Fruit fly (Drosophila melanogaster): ENCODE data around the gene CG8945.
A peak's percentile ranks its signal among the peaks of the same experiment; 100 is the strongest.

Gene CG8945

dm6 chrX:17125017-17125821 is 37.7 kb upstream of the CG8945 start (continued):
- TF ChIP-seq CG30403 (GFP tag; optimal IDR thresholded peaks at IDR 0.05), result peak; percentile 32
- peak; percentile 78 for TF ChIP-seq ewg (GFP tag; optimal IDR thresholded peaks at IDR 0.05)
- no peak for TF ChIP-seq gfzf (GFP tag; optimal IDR thresholded peaks at IDR 0.05)
- 0 out of 2 replicates have a peak, but pooled peaks have one; percentile 40 for TF ChIP-seq crol (GFP tag; IDR thresholded peaks at IDR 0.05)
- peak; percentile 87 for TF ChIP-seq unc-4 (GFP tag; IDR thresholded peaks at IDR 0.05; ENCODE audit: partially characterized antibody)
- peak; percentile 32 for TF ChIP-seq az2 (GFP tag; optimal IDR thresholded peaks at IDR 0.05)
- TF ChIP-seq Lpt (GFP tag; optimal IDR thresholded peaks at IDR 0.05), result no peak
- TF ChIP-seq dan (GFP tag; IDR thresholded peaks at IDR 0.05), result no peak
- TF ChIP-seq scrt (GFP tag; optimal IDR thresholded peaks at IDR 0.05), result peak; percentile 50
- TF ChIP-seq CG2199 (GFP tag; IDR thresholded peaks at IDR 0.05), result no peak
- TF ChIP-seq NFAT (GFP tag; IDR thresholded peaks at IDR 0.05), result peak; percentile 16; the same call in 1 of the 2 replicates
- peak; percentile 21 for TF ChIP-seq eyg (GFP tag; optimal IDR thresholded peaks at IDR 0.05)
- TF ChIP-seq CG2889 (GFP tag; IDR thresholded peaks at IDR 0.05), result peak; percentile 69; the same call in 2 of the 3 replicates
- peak; percentile 24 for TF ChIP-seq CG12155 (GFP tag; optimal IDR thresholded peaks at IDR 0.05)
- no peak for TF ChIP-seq CG8359 (GFP tag; optimal IDR thresholded peaks at IDR 0.05; ENCODE audit: borderline replicate concordance)
- peak in 1 of 2 experiments; percentile 45 for TF ChIP-seq bsh (GFP tag; optimal IDR thresholded peaks at IDR 0.05)
- TF ChIP-seq CG10959 (GFP tag; IDR thresholded peaks at IDR 0.05), result no peak
- peak; percentile 75 for TF ChIP-seq CG17361 (GFP tag; IDR thresholded peaks at IDR 0.05)
- no peak for TF ChIP-seq ems (GFP tag; optimal IDR thresholded peaks at IDR 0.05)
- peak; percentile 35; the same call in 1 of the 3 replicates for TF ChIP-seq Optix (GFP tag; IDR thresholded peaks at IDR 0.05)
- peak; percentile 58 for TF ChIP-seq ttk (GFP tag; IDR thresholded peaks at IDR 0.05)
- TF ChIP-seq hbn (GFP tag; IDR thresholded peaks at IDR 0.05; ENCODE audit: partially characterized antibody), result peak; percentile 93
- TF ChIP-seq CG3726 (GFP tag; IDR thresholded peaks at IDR 0.05), result peak; percentile 36; the same call in 1 of the 3 replicates
- TF ChIP-seq CG17186 (GFP tag; optimal IDR thresholded peaks at IDR 0.05), result no peak
- peak; percentile 94 for TF ChIP-seq Scr (GFP tag; IDR thresholded peaks at IDR 0.05; ENCODE audit: partially characterized antibody)
- no peak for TF ChIP-seq pan (optimal IDR thresholded peaks at IDR 0.05)
- peak in 1 of 2 experiments; percentile 81 for TF ChIP-seq pan (GFP tag; optimal IDR thresholded peaks at IDR 0.05 in 1 of 2, IDR thresholded peaks at IDR 0.05 in 1 of 2)
- peak; percentile 82 for TF ChIP-seq dysf (GFP tag; IDR thresholded peaks at IDR 0.05)
- peak; percentile 75 for TF ChIP-seq Xrp1 (GFP tag; IDR thresholded peaks at IDR 0.05)
- TF ChIP-seq sima (GFP tag; optimal IDR thresholded peaks at IDR 0.05), result no peak
- no peak for TF ChIP-seq Elba2 (GFP tag; optimal IDR thresholded peaks at IDR 0.05)
- TF ChIP-seq CG17328 (GFP tag; IDR thresholded peaks at IDR 0.05), result peak; percentile 62
- TF ChIP-seq CG18619 (GFP tag; optimal IDR thresholded peaks at IDR 0.05), result peak; percentile 27
- TF ChIP-seq CG11085 (GFP tag; IDR thresholded peaks at IDR 0.05), result peak; percentile 47; the same call in 1 of the 2 replicates
- TF ChIP-seq Sry-δ (GFP tag; optimal IDR thresholded peaks at IDR 0.05), result peak; percentile 87
- no peak for TF ChIP-seq emc (GFP tag; optimal IDR thresholded peaks at IDR 0.05)
- TF ChIP-seq eve (GFP tag; optimal IDR thresholded peaks at IDR 0.05), result peak in 1 of 2 experiments; percentile 63
- peak; percentile 95 for TF ChIP-seq row (GFP tag; IDR thresholded peaks at IDR 0.05)
- peak; percentile 30 to 38 for TF ChIP-seq Pdp1 (GFP tag; optimal IDR thresholded peaks at IDR 0.05)
- TF ChIP-seq sob (GFP tag; IDR thresholded peaks at IDR 0.05), result peak; percentile 63
- peak; percentile 70 for TF ChIP-seq Sox100B (GFP tag; optimal IDR thresholded peaks at IDR 0.05)
- TF ChIP-seq CG1233 (GFP tag; optimal IDR thresholded peaks at IDR 0.05), result peak; percentile 51
- TF ChIP-seq Oaz (GFP tag; IDR thresholded peaks at IDR 0.05), result 0 out of 2 replicates have a peak, but pooled peaks have one; percentile 31
- peak; percentile 75 for TF ChIP-seq E2f1 (GFP tag; IDR thresholded peaks at IDR 0.05)
- TF ChIP-seq CG8944 (GFP tag; optimal IDR thresholded peaks at IDR 0.05), result peak; percentile 18
- peak; percentile 17 for TF ChIP-seq odd (GFP tag; optimal IDR thresholded peaks at IDR 0.05)
- TF ChIP-seq lov (optimal IDR thresholded peaks at IDR 0.05), result no peak
- no peak for TF ChIP-seq lov (GFP tag; IDR thresholded peaks at IDR 0.05)
- TF ChIP-seq abd-A (tag; optimal IDR thresholded peaks at IDR 0.05), result no peak
- peak; percentile 38 for TF ChIP-seq CG13775 (GFP tag; optimal IDR thresholded peaks at IDR 0.05)
